Worm (Caenorhabditis elegans): ENCODE measurements around the gene Y6G8.15.

DNA sequence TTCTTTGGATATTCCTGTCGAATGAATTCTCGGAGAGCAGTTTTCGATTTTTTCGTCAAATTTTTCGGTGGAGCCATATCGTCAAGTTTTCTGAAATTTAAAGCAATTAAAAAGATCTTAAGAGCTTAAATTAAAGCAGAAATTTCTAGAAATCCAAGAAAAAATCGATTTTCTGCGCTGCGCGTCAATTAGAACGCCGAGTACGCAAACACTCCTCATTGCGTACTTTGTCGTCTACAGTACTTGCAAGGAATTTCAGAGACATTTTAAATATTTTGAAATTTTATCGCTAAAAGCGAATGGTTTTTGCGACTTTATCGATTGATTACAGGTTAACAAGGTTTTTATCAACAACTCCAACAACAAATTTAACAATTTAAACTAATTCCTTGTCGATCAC lies 44.8 kb upstream of the Y6G8.15 start:
- TF ChIP-seq sptf-1 (tag; optimal IDR thresholded peaks at IDR 0.05) = no peak
- no peak for TF ChIP-seq elt-3 (tag; optimal IDR thresholded peaks at IDR 0.05)
- TF ChIP-seq nhr-237 (tag; optimal IDR thresholded peaks at IDR 0.05) = no peak
- no peak for TF ChIP-seq ztf-11 (tag; optimal IDR thresholded peaks at IDR 0.05)
- no peak for TF ChIP-seq ham-2 (GFP tag; optimal IDR thresholded peaks at IDR 0.05)
- no peak for TF ChIP-seq sem-2 (GFP tag; optimal IDR thresholded peaks at IDR 0.05)
- no peak for TF ChIP-seq snpc-4 (tag; optimal IDR thresholded peaks at IDR 0.05)
- no peak for TF ChIP-seq blmp-1 (tag; optimal IDR thresholded peaks at IDR 0.05)
- no peak for TF ChIP-seq lin-32 (GFP tag; optimal IDR thresholded peaks at IDR 0.05)
- TF ChIP-seq lin-13 (tag; optimal IDR thresholded peaks at IDR 0.05) = no peak
- no peak for TF ChIP-seq nhr-28 (tag; optimal IDR thresholded peaks at IDR 0.05)
- no peak for TF ChIP-seq drap-1 (GFP tag; optimal IDR thresholded peaks at IDR 0.05)
